Fruit fly (Drosophila melanogaster): ENCODE results near the gene CG32533.

The CG32533 gene

DNA sequence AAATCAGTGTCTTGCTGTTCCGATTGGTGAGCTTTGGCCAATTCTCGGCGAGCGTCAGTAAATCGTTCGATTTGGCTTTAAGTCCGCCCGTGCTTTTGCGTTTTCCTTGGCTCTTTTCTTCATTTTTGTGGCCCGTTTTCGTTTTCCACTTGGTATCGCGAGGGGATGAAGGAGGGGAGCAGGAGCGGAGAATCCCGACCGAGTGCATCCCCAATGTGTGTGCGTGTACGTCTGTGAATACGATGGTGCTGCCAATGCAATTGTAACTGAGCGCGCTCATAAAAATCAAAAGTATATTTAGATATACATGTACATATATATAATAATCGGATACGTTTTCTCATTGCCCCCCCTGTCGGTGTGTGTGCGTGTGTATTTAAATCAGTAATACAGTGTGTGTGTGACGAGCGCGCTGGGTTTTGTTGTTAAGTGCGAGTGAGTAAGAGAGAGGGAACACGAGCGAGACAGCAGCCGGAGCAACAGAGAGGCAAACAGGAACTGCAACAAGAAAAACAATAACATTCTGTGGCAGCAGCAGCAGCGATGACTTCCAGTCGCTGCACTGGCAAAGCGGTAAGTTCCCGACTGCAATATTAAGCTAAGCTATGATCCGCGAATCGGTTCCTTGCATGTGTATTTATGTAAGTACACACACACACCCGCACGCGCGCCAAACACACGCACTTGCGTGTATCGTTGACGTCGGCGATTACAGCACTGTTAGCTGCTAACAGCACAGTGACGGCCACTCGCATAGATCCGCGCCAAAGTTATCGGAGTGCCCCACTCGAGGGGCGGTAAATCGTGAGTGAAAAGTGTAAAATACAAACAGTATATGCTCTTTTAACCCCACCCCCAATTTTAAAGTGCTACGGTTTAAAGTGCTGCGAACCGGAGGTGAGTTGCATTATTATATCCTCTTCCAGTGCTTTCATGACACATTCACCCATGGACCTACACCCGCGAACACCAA, 16.7 kb upstream of the CG32533 start:
- TF ChIP-seq Myc (optimal IDR thresholded peaks at IDR 0.05) (no peak), h (optimal IDR thresholded peaks at IDR 0.05) (no peak)

DNA sequence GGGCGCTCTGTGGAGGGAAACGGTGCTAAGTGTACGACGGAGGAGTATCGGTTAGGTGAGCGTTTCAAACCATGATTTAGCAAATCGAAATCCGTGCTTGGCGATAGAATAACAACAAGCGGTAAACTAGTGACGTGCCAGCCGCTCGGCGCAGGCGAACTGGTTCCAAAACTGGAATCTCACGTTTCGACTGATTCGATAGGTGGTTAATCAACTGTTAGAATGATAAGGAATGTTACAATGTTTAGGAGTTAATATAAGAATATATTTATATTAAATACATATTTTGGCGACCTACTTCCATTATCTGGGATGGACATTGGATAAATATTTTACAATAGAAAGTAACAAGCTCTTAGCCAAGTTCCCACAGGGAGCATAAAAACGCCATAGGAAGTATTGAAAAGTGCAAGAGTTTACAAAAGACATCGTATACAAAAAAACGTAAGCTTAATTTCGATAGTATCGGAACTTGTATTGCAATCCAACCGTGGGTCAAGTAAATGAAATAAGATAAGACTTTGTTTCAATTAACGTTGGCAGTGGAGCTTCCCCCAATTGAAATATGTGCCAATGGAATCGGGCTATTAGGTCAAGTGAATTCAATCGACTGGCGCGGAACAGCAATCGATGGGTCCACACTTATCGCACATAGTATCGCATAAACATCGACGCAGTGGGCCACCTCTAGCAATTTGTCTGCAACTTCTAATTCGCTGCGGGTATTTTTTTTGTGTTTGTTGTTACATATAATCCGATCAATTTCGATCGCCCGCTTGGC, 15.8 kb upstream of the CG32533 start, which contains the start of the genes ksh, CG14200 and Pfrx:
ksh (minus strand) TSS at position 163 of the 781 bp plus-strand sequence.
CG14200 (plus strand) TSS at position 676 of the 781 bp plus-strand sequence.
Pfrx (plus strand) TSS at position 676 of the 781 bp plus-strand sequence.
- TF ChIP-seq h (optimal IDR thresholded peaks at IDR 0.05) (no peak), Myc (optimal IDR thresholded peaks at IDR 0.05) (no peak), psq (optimal IDR thresholded peaks at IDR 0.05) (no peak), ttk (optimal IDR thresholded peaks at IDR 0.05) (no peak), insv (optimal IDR thresholded peaks at IDR 0.05) (no peak), Sin3A (optimal IDR thresholded peaks at IDR 0.05) (no peak)

DNA sequence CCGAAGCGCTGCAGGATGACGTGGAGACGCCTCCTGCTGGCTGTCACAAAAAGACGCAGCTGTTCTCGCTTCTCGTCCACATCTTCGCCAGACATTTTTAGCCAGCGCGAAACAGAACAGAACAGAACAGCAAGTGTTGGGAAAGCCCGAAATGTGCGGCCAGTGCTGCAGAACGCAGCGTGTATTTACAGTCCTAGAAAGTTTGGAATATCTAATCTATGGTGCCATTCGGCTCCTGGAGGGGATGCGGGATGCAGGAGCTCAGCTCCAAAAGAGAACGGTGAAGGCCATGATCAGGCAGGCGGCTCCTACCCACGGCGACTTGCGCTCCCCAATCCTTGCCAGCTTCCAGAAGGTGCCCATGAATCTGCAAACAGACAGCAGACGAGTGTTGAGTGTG, 15.1 kb upstream of the CG32533 start, which contains the start of gene CG12204:
CG12204 (minus strand) TSS at position 117 of the 400 bp plus-strand sequence.
- TF ChIP-seq Sin3A (optimal IDR thresholded peaks at IDR 0.05) (no peak), h (optimal IDR thresholded peaks at IDR 0.05) (no peak), ttk (optimal IDR thresholded peaks at IDR 0.05) (no peak), insv (optimal IDR thresholded peaks at IDR 0.05) (no peak), psq (optimal IDR thresholded peaks at IDR 0.05) (no peak)

DNA sequence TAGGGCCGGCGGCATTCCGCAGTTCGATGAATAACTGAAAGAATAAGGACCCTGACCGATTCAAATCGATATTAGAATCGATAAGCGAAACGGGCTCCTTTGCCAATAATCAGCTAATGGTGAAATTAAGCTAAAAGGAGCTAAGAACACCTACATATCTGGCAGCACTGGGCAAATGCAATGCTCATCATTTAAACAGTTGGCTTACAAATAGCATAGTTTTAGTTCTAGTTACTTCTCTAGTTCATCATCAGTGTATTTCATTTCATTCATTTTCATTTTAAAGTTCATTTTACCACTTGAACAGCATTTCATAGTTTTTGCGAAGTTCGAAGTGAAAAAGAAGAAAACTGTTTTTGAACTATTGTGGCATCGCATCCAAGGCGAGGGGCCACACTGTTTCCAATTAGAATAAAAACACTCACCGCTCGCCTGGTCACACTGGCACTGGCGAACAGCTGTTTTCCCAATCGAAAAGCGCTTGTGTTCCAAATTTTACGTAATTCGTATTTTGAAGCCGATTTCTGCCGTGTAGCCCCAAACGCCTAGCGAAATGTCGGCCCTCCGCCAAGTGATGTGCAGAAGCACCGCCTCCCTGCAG, 12.9 kb upstream of the CG32533 start, which contains the start of the genes pcm and ND-18:
pcm (minus strand) TSS at position 28 of the 601 bp plus-strand sequence.
ND-18 (plus strand) TSS at position 438 of the 601 bp plus-strand sequence.
- TF ChIP-seq psq (optimal IDR thresholded peaks at IDR 0.05) (no peak), Sin3A (optimal IDR thresholded peaks at IDR 0.05) (no peak), ttk (optimal IDR thresholded peaks at IDR 0.05) (no peak), h (optimal IDR thresholded peaks at IDR 0.05) (no peak), insv (optimal IDR thresholded peaks at IDR 0.05) (no peak), Myc (optimal IDR thresholded peaks at IDR 0.05) (no peak)

DNA sequence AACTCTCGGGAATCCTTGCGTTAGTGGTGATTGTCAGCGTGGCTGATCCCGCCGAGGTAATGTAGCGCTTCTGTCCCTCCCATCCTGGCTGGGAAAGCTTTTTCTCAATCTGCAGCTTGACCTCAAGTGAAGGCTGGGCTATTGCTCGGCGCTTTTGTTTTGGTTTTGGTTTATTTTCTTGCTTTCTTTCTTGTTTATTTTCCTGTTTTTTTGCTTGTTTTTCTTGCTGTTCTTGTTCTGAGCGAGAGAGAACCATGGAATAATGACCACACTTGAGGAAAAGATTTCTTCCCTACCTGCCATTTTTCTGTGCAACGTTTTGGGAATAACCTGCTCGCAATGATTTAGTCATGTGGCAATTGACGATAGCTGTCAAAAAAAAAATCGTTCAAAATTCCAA, 5.8 kb upstream of the CG32533 start:
- no peak for TF ChIP-seq Myc (optimal IDR thresholded peaks at IDR 0.05)
- no peak for TF ChIP-seq h (optimal IDR thresholded peaks at IDR 0.05)
- TF ChIP-seq ttk (optimal IDR thresholded peaks at IDR 0.05): no peak
- no peak for TF ChIP-seq Sin3A (optimal IDR thresholded peaks at IDR 0.05)
- TF ChIP-seq insv (optimal IDR thresholded peaks at IDR 0.05): no peak
- TF ChIP-seq psq (optimal IDR thresholded peaks at IDR 0.05): no peak

DNA sequence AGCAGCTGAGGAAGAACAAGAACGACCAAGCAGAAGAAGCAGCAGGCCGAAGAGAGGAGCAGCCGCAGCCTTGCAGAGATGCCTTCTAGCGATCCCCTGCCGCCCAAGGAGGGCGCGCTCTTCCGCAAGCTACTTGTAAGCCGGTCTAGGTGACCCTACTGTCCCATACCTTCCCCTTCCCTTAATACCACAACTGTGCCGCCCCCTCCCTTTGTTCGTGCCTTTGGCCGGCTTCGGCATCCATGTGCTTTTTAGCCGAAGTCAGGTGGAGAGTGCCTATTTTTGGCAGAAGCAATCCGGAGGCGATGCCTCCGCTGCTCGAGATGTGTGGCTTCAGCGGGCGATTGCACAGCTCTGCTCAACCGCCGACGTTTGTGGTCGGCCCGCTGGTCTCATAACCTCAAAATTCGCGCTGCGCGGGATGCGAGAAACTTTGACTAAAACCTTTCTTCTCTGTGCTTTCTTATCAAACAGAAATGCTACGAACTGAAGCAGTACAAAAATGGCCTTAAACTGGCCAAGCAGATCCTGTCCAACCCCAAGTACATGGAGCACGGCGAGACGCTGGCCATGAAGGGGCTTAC, 1.4 kb upstream of the CG32533 start:
- TF ChIP-seq h (optimal IDR thresholded peaks at IDR 0.05): no peak
- TF ChIP-seq psq (optimal IDR thresholded peaks at IDR 0.05): no peak
- no peak for TF ChIP-seq insv (optimal IDR thresholded peaks at IDR 0.05)
- TF ChIP-seq Myc (optimal IDR thresholded peaks at IDR 0.05): no peak
- no peak for TF ChIP-seq Sin3A (optimal IDR thresholded peaks at IDR 0.05)
- no peak for TF ChIP-seq ttk (optimal IDR thresholded peaks at IDR 0.05)

DNA sequence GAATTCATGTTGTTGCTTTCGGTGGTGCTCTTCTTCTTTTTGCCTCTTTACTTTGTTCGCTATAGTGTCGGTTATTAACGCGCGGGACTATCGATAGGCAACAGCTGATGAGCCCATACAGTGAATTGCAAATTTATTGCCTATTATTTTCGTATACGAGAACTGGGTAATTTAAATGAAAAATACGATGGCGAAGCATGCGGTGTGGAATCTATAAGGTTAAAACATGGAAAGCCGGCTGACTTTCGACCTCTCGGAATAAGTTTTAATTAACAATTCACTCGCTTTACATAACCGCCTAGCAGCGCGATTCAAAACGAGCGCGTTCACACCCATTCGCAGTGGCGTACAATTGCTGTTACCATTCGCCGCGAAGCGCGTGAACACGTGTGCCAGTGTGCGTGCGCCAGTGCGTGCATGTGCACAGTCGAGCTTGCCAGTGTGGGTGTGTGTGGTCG, 687 bp upstream of the CG32533 start, which contains the start of the genes Naa15-16 and mRpS14:
Naa15-16 (plus strand) TSS at position 116 of the 458 bp plus-strand sequence.
mRpS14 (minus strand) TSS at position 370 of the 458 bp plus-strand sequence.
- TF ChIP-seq Sin3A (optimal IDR thresholded peaks at IDR 0.05): no peak
- no peak for TF ChIP-seq insv (optimal IDR thresholded peaks at IDR 0.05)
- TF ChIP-seq psq (optimal IDR thresholded peaks at IDR 0.05): no peak
- TF ChIP-seq Myc (optimal IDR thresholded peaks at IDR 0.05): no peak
- TF ChIP-seq ttk (optimal IDR thresholded peaks at IDR 0.05): no peak
- TF ChIP-seq h (optimal IDR thresholded peaks at IDR 0.05): no peak

DNA sequence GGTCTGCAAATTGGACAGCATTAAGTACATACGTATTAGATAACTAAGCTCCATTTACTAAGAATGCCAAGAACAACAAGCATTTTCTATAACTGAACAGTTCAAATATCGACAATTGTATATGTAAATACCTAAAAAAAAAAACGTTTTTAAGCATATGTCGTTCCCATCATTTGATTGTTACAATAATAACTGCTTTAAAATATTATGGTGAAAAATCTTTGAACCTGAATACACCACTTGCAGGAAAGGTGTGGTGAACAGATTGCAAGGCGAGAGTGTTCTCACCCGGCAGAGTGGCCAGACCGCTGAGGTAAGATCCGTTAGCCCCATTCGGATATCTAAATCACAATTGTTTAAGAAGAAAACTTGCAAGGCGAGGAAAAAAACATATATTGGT, 4.4 kb downstream of the CG32533 start, which contains the start of gene narya:
narya (plus strand) TSS at position 301 of the 400 bp plus-strand sequence.
- TF ChIP-seq Myc (optimal IDR thresholded peaks at IDR 0.05) (no peak), h (optimal IDR thresholded peaks at IDR 0.05) (no peak), ttk (optimal IDR thresholded peaks at IDR 0.05) (no peak), Sin3A (optimal IDR thresholded peaks at IDR 0.05) (no peak), psq (optimal IDR thresholded peaks at IDR 0.05) (no peak), insv (optimal IDR thresholded peaks at IDR 0.05) (no peak)

DNA sequence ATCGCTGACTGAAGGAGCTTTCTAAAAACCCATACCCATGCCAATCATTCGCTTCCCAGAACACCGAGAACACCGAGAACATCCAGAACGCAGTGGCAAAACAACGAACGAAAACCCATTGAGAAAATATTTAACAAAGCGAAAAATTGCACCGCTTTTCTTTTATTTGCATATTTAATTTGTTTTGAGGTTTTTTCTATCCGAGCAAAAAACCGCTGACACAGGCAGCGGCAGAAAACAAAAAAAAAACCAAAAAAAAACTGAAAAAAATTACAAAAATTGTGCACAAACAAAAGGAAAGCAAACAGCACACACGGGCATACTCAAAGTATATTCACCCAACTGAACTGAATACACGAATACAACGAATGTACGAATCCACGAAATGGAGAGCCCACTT, 17.6 kb downstream of the CG32533 start:
- no peak for TF ChIP-seq ttk (optimal IDR thresholded peaks at IDR 0.05)
- TF ChIP-seq Myc (optimal IDR thresholded peaks at IDR 0.05): no peak
- TF ChIP-seq Sin3A (optimal IDR thresholded peaks at IDR 0.05): no peak
- TF ChIP-seq psq (optimal IDR thresholded peaks at IDR 0.05): no peak
- TF ChIP-seq h (optimal IDR thresholded peaks at IDR 0.05): no peak
- TF ChIP-seq insv (optimal IDR thresholded peaks at IDR 0.05): no peak

DNA sequence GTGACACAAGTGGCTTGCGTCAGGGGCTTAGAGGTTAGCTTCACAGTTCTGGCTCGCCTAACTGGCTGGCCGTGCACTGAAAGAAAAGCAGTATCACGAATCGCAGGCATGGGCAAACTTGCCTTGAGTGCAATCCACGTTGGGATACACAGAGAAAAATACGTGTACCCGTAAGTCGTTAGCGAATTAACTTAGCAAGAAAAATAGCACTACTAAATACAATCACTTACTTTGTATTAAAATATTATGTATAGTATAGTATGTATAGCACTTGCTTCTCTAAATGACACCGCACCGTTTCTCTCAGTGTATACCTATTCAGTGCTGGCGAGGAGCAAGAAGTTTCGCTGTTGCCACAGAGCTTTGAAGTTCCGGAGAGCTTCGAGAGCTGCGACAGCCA, 26.1 kb downstream of the CG32533 start:
- no peak for TF ChIP-seq Sin3A (optimal IDR thresholded peaks at IDR 0.05)
- no peak for TF ChIP-seq psq (optimal IDR thresholded peaks at IDR 0.05)
- no peak for TF ChIP-seq Myc (optimal IDR thresholded peaks at IDR 0.05)
- TF ChIP-seq h (optimal IDR thresholded peaks at IDR 0.05): no peak
- no peak for TF ChIP-seq ttk (optimal IDR thresholded peaks at IDR 0.05)
- TF ChIP-seq insv (optimal IDR thresholded peaks at IDR 0.05): no peak

DNA sequence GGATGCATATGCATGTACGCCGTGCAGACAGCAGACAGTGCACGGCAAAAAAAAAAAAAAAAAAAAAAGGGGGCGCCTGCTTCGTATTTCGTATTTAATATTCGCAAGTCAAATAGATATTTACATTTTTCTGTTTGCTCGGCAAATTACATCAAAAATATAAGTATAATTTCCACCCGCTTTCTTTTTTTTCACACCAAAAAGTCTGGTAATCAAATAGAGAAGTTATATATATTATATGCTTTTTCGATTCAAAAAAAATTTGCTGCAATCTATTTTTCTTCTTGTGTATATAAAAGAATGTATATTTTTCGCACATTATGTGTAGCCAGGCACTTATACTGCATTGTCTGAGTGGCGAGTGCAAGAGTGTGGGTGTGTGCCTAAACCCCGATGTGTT, 30.9 kb downstream of the CG32533 start:
- no peak for TF ChIP-seq Myc (optimal IDR thresholded peaks at IDR 0.05)
- TF ChIP-seq h (optimal IDR thresholded peaks at IDR 0.05): no peak
- no peak for TF ChIP-seq Sin3A (optimal IDR thresholded peaks at IDR 0.05)
- no peak for TF ChIP-seq psq (optimal IDR thresholded peaks at IDR 0.05)
- TF ChIP-seq ttk (optimal IDR thresholded peaks at IDR 0.05): no peak
- TF ChIP-seq insv (optimal IDR thresholded peaks at IDR 0.05): no peak
